Worm (Caenorhabditis elegans) whole organism, L1 larva: ENCODE data around the gene nhr-199.

Source experiments
- aly-2 ChIP-seq: fragments of 150-350 bp; optimal IDR thresholded peaks from 2 replicates; lab custom pipeline; 2014; ENCODE audit warnings: missing biosample characterization, missing genetic modification characterization
- ama-1 ChIP-seq: fragments of 150-350 bp; optimal IDR thresholded peaks from 2 replicates; lab custom pipeline; 2014
- ceh-82 ChIP-seq, 3 experiments: fragments of 150-350 bp in 1 of 3; sonication (generic microtip) in 2 of 3; optimal IDR thresholded peaks; 2 replicates each; lab custom pipeline; 2014 to 2017; ENCODE audit warnings: missing biosample characterization in 3 of 3, missing genetic modification characterization in 3 of 3
- hlh-17 ChIP-seq: fragments of 200-800 bp; sonication (Bioruptor generic); optimal IDR thresholded peaks from 2 replicates; lab custom pipeline; 2018; ENCODE audit warnings: missing genetic modification characterization, mild to moderate bottlenecking, missing compliant biosample characterization, moderate library complexity, borderline replicate concordance
- jun-1 ChIP-seq: fragments of 150-350 bp; optimal IDR thresholded peaks from 2 replicates; lab custom pipeline; 2014; ENCODE audit warnings: missing biosample characterization, missing genetic modification reagents, missing genetic modification characterization
- nhr-47 ChIP-seq: sonication (generic microtip); optimal IDR thresholded peaks from 2 replicates; lab custom pipeline; 2016; ENCODE audit warnings: mild to moderate bottlenecking, missing genetic modification characterization, moderate library complexity, missing compliant biosample characterization
- pqm-1 ChIP-seq: sonication (generic microtip); optimal IDR thresholded peaks from 3 replicates; lab custom pipeline; 2017; ENCODE audit warnings: missing biosample characterization, missing genetic modification characterization
- rnt-1 ChIP-seq: sonication (generic microtip); optimal IDR thresholded peaks from 2 replicates; lab custom pipeline; 2016; ENCODE audit warnings: mild to moderate bottlenecking, missing genetic modification characterization, moderate library complexity, missing compliant biosample characterization
- skn-1 ChIP-seq: fragments of 150-350 bp; optimal IDR thresholded peaks from 2 replicates; lab custom pipeline; 2014; ENCODE audit warnings: missing biosample characterization, missing genetic modification characterization
- unc-62 ChIP-seq: fragments of 150-350 bp; optimal IDR thresholded peaks from 2 replicates; lab custom pipeline; 2014; ENCODE audit warnings: missing biosample characterization, missing genetic modification reagents, missing genetic modification characterization
- unc-86 ChIP-seq: sonication (generic microtip); optimal IDR thresholded peaks from 2 replicates; lab custom pipeline; 2016; ENCODE audit warnings: missing genetic modification characterization, missing compliant biosample characterization

DNA sequence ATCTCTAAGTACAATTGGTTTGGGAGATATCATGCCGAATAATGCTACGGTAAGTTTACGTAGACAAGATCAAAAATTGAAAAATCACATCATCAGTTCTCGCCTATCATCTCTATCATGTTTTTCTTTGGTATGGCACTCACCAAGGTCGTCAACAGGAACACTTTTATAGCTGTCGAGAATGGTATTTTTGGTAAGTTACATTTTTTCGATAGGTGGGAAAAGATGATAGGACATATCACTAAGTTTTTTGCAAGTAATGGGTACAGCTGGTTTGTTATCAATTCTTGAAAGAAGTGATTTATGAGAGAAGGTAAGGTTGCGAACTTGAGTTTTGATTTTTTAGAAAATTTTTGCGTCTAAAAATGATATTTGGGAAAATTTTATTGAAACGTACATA lies 8.3 kb upstream of the nhr-199 start:
- no peak for TF ChIP-seq ceh-82 (tag; optimal IDR thresholded peaks at IDR 0.05; lab: Kevin White, UChicago)
- TF ChIP-seq unc-62 (GFP tag; lab: Kevin White, UChicago), result no peak
- TF ChIP-seq rnt-1 (tag; lab: Kevin White, UChicago), result no peak
- TF ChIP-seq jun-1 (tag; lab: Kevin White, UChicago), result no peak
- no peak for TF ChIP-seq ama-1 (lab: Kevin White, UChicago)
- TF ChIP-seq skn-1 (tag; lab: Kevin White, UChicago), result no peak
- TF ChIP-seq aly-2 (tag; lab: Kevin White, UChicago), result no peak
- no peak for TF ChIP-seq hlh-17 (GFP tag; lab: Kevin White, UChicago)
- TF ChIP-seq pqm-1 (tag; lab: Kevin White, UChicago), result no peak
- TF ChIP-seq nhr-47 (tag; lab: Kevin White, UChicago), result no peak
- TF ChIP-seq unc-86 (tag; lab: Kevin White, UChicago), result no peak
